Worm (Caenorhabditis elegans): Measurements from ENCODE around the gene str-162.

Gene str-162

DNA sequence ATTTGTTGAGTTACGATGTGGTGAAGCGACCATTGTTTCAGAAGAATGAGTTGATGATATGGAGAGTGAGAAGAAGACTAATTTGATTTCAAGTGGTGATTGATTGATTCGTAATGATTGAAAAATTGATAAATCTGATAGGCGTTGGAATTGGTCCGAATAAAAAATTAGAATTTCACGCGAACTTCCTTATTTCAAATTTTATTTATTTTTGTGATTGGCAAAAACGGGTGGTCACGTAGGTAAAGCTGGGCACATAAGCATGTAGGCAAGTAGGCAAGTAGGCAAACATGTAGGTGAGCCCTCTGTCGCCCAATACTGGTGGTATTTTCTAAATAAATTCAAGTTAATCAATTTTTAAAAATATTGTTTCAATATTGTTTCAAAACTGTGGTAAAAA, 41.1 kb downstream of the str-162 start, which contains the start of gene C09B9.4:
Gene C09B9.4 (minus strand): TSS at position 101 of the 400 bp plus-strand sequence.
- TF ChIP-seq lsy-12 (tag; optimal IDR thresholded peaks at IDR 0.05) (no peak), nhr-76 (tag; optimal IDR thresholded peaks at IDR 0.05) (no peak), nhr-23 (tag; optimal IDR thresholded peaks at IDR 0.05) (no peak), ceh-82 (tag; optimal IDR thresholded peaks at IDR 0.05) (no peak), fos-1 (tag; optimal IDR thresholded peaks at IDR 0.05) (no peak), elt-3 (tag; optimal IDR thresholded peaks at IDR 0.05) (no peak), ztf-4 (tag; optimal IDR thresholded peaks at IDR 0.05) (no peak), nhr-43 (tag; optimal IDR thresholded peaks at IDR 0.05; ENCODE audit: poor library complexity, severe bottlenecking) (no peak), hmg-11 (tag; optimal IDR thresholded peaks at IDR 0.05) (no peak), fkh-10 (GFP tag; optimal IDR thresholded peaks at IDR 0.05) (no peak), tbx-2 (tag; optimal IDR thresholded peaks at IDR 0.05) (no peak), lin-39 (tag; optimal IDR thresholded peaks at IDR 0.05) (no peak), mdl-1 (tag; optimal IDR thresholded peaks at IDR 0.05) (no peak), lin-15B (tag; optimal IDR thresholded peaks at IDR 0.05) (no peak), snpc-4 (tag; optimal IDR thresholded peaks at IDR 0.05) (no peak), unc-39 (tag; optimal IDR thresholded peaks at IDR 0.05) (no peak), skn-1 (tag; optimal IDR thresholded peaks at IDR 0.05) (no peak), nhr-77 (tag; optimal IDR thresholded peaks at IDR 0.05) (no peak)

DNA sequence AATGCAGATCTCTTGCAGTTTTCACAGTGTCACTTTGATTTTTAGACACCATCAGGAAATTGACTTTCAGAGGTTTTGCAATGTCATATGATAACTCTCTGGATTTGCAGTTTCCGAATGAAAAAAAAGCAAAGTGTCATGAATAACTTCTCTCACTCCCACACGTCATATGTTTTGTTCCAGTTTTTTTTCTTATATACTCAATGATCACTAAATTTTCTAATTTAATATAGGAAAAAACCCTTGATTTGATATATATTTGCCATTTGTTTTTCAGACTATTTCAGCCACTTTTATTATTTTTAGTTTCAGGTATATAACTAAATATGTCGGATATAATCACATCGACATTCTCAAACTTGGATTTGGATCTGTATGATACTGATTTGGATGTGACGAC, 45.3 kb downstream of the str-162 start, which contains the start of gene C09B9.1:
Gene C09B9.1 (plus strand): TSS at position 301 of the 400 bp plus-strand sequence.
- TF ChIP-seq ceh-82 (tag; optimal IDR thresholded peaks at IDR 0.05): no peak
- no peak for TF ChIP-seq ceh-28 (tag; optimal IDR thresholded peaks at IDR 0.05)
- TF ChIP-seq elt-1 (tag; optimal IDR thresholded peaks at IDR 0.05): no peak
- TF ChIP-seq lsy-12 (tag; optimal IDR thresholded peaks at IDR 0.05): no peak
- no peak for TF ChIP-seq ZK546.5 (tag; optimal IDR thresholded peaks at IDR 0.05)
- TF ChIP-seq egl-5 (tag; optimal IDR thresholded peaks at IDR 0.05): no peak
- TF ChIP-seq ama-1 (optimal IDR thresholded peaks at IDR 0.05): no peak

DNA sequence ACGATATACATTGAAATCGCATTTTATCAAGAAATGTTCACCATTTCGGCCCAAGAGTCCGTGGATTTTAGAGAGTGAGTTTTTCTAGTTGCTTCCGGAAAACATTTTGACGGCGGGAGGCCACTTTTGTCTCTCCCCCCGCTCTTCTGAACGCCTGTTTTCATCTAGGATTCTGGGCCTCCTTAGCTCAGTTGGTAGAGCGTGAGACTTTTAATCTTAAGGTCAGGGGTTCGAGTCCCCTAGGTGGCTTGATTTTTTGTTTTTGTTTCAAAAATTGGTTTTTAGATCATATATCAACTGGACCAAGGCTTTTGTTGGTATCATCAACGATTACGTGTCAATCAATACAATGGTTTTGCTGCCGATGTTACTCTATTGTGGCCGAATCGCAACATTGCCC, 46.6 kb downstream of the str-162 start:
- TF ChIP-seq hmg-11 (tag; optimal IDR thresholded peaks at IDR 0.05) (no peak), snpc-4 (tag; optimal IDR thresholded peaks at IDR 0.05) (peak; percentile 35)
